Fruit fly (Drosophila melanogaster) whole organism, adult: Measurements from ENCODE around the gene Cks85A.

Source experiments
- CG11617 ChIP-seq: fragments of 200-800 bp; sonication (Bioruptor generic); optimal IDR thresholded peaks from 2 replicates; lab custom pipeline; 2017; ENCODE audit warnings: mild to moderate bottlenecking, missing biosample characterization, missing genetic modification reagents, missing genetic modification characterization
- CG12768 ChIP-seq: fragments of 200-800 bp; sonication (Bioruptor generic); optimal IDR thresholded peaks from 2 replicates; lab custom pipeline; 2017; ENCODE audit warnings: missing biosample characterization, missing genetic modification characterization, mild to moderate bottlenecking, moderate library complexity, missing genetic modification reagents
- CG14711 ChIP-seq: fragments of 200-800 bp; sonication (Bioruptor generic); optimal IDR thresholded peaks from 2 replicates; lab custom pipeline; 2018; ENCODE audit warnings: missing biosample characterization, mild to moderate bottlenecking, missing genetic modification characterization, moderate library complexity
- CG1620 ChIP-seq: fragments of 200-800 bp; sonication (Bioruptor generic); optimal IDR thresholded peaks from 2 replicates; lab custom pipeline; 2016; ENCODE audit warnings: missing biosample characterization, missing genetic modification characterization
- CG33017 ChIP-seq: fragments of 200-800 bp; sonication (Bioruptor generic); optimal IDR thresholded peaks from 2 replicates; lab custom pipeline; 2018; ENCODE audit warnings: missing biosample characterization, mild to moderate bottlenecking, missing genetic modification characterization, moderate library complexity
- CG5204 ChIP-seq: fragments of 200-800 bp; sonication (Bioruptor generic); optimal IDR thresholded peaks from 2 replicates; lab custom pipeline; 2016; ENCODE audit warnings: missing biosample characterization, missing genetic modification characterization
- CG7045 ChIP-seq: fragments of 200-800 bp; sonication (Bioruptor generic); optimal IDR thresholded peaks from 2 replicates; lab custom pipeline; 2017; ENCODE audit warnings: missing biosample characterization, mild to moderate bottlenecking, missing genetic modification characterization
- CG7101 ChIP-seq: fragments of 200-800 bp; sonication (Bioruptor generic); optimal IDR thresholded peaks from 2 replicates; lab custom pipeline; 2018; ENCODE audit warnings: missing biosample characterization, mild to moderate bottlenecking, missing genetic modification characterization, moderate library complexity
- Clk ChIP-seq: fragments of 200-800 bp; sonication (Bioruptor generic); optimal IDR thresholded peaks from 2 replicates; lab custom pipeline; 2017; ENCODE audit warnings: missing biosample characterization, missing genetic modification characterization
- Crg-1 ChIP-seq: fragments of 200-800 bp; sonication (Bioruptor generic); optimal IDR thresholded peaks from 2 replicates; lab custom pipeline; 2016; ENCODE audit warnings: missing biosample characterization, missing genetic modification characterization
- Hr96 ChIP-seq: fragments of 200-800 bp; sonication (Bioruptor generic); optimal IDR thresholded peaks from 2 replicates; lab custom pipeline; 2016; ENCODE audit warnings: missing biosample characterization, missing genetic modification characterization
- Mnt ChIP-seq: fragments of 200-800 bp; sonication (Bioruptor generic); optimal IDR thresholded peaks from 2 replicates; lab custom pipeline; 2016; ENCODE audit warnings: missing biosample characterization, mild to moderate bottlenecking, missing genetic modification characterization
- bab1 ChIP-seq: fragments of 200-800 bp; sonication (Bioruptor generic); optimal IDR thresholded peaks from 3 replicates; lab custom pipeline; 2019; ENCODE audit warnings: missing biosample characterization, mild to moderate bottlenecking, missing genetic modification characterization, moderate library complexity
- cic ChIP-seq: fragments of 200-800 bp; sonication (Bioruptor generic); optimal IDR thresholded peaks from 2 replicates; lab custom pipeline; 2017; ENCODE audit warnings: missing biosample characterization, mild to moderate bottlenecking, missing genetic modification characterization, moderate library complexity
- cnc ChIP-seq, 2 experiments: fragments of >200 bp; optimal IDR thresholded peaks; 2 replicates each; lab custom pipeline; 2017
- kay ChIP-seq: fragments of 200-800 bp; sonication (Bioruptor generic); peaks from one replicate; lab custom pipeline; 2016; ENCODE audit warnings: missing biosample characterization, missing genetic modification characterization, borderline replicate concordance
- ovo ChIP-seq: fragments of 200-800 bp; sonication (Bioruptor generic); optimal IDR thresholded peaks from 2 replicates; lab custom pipeline; 2016; ENCODE audit warnings: missing biosample characterization, missing genetic modification characterization
- pad ChIP-seq: fragments of 200-800 bp; sonication (Bioruptor generic); optimal IDR thresholded peaks from 3 replicates; lab custom pipeline; 2017; ENCODE audit warnings: missing biosample characterization, missing genetic modification characterization, mild to moderate bottlenecking, moderate library complexity, missing genetic modification reagents
- tj ChIP-seq: fragments of 200-800 bp; sonication (Bioruptor generic); optimal IDR thresholded peaks from 3 replicates; lab custom pipeline; 2017; ENCODE audit warnings: missing biosample characterization, mild to moderate bottlenecking, missing genetic modification characterization, moderate library complexity
- toe ChIP-seq: fragments of 200-800 bp; sonication (Bioruptor generic); optimal IDR thresholded peaks from 2 replicates; lab custom pipeline; 2016; ENCODE audit warnings: missing biosample characterization, missing genetic modification characterization

Gene Cks85A

dm6 chr3R:8746354-8746753 is 28.1 kb upstream of the Cks85A start:
- TF ChIP-seq Clk (GFP tag; lab: Kevin White, UChicago) (no peak), CG14711 (tag; lab: Kevin White, UChicago) (peak; percentile 54), CG5204 (peak; percentile 38), cnc (optimal IDR thresholded peaks at IDR 0.05; lab: Kevin White, UChicago) (no peak), bab1 (peak; percentile 73), CG7101 (tag; lab: Kevin White, UChicago) (peak; percentile 34), ovo (GFP tag; lab: Kevin White, UChicago) (peak; percentile 47), CG33017 (tag; lab: Kevin White, UChicago) (peak; percentile 63)

- TF ChIP-seq Crg-1 (no peak), CG12768 (GFP tag; lab: Kevin White, UChicago) (peak; percentile 22), toe (GFP tag; lab: Kevin White, UChicago) (no peak), CG1620 (GFP tag; lab: Kevin White, UChicago) (no peak), bab1 (peak; percentile 66), Mnt (peak; percentile 3), CG7101 (tag; lab: Kevin White, UChicago) (peak; percentile 22), tj (GFP tag; lab: Kevin White, UChicago) (no peak), CG5204 (no peak), Hr96 (GFP tag; lab: Kevin White, UChicago) (peak; percentile 20)
Measured at dm6 chr3R:8744198-8744597, 25.9 kb upstream of the Cks85A start.

- TF ChIP-seq CG7101 (tag; lab: Kevin White, UChicago) (no peak), CG1620 (GFP tag; lab: Kevin White, UChicago) (no peak), tj (GFP tag; lab: Kevin White, UChicago) (no peak), cnc (optimal IDR thresholded peaks at IDR 0.05; lab: Kevin White, UChicago) (no peak), ovo (GFP tag; lab: Kevin White, UChicago) (no peak), pad (GFP tag; lab: Kevin White, UChicago) (no peak), Crg-1 (no peak), Clk (GFP tag; lab: Kevin White, UChicago) (no peak), CG14711 (tag; lab: Kevin White, UChicago) (no peak), Mnt (no peak), CG11617 (GFP tag; lab: Kevin White, UChicago) (no peak), bab1 (no peak), CG33017 (tag; lab: Kevin White, UChicago) (no peak), kay (no peak), toe (GFP tag; lab: Kevin White, UChicago) (no peak), CG5204 (no peak), CG12768 (GFP tag; lab: Kevin White, UChicago) (no peak)
Measured at dm6 chr3R:8742661-8743060, 24.4 kb upstream of the Cks85A start.

- TF ChIP-seq Hr96 (GFP tag; lab: Kevin White, UChicago) (no peak), ovo (GFP tag; lab: Kevin White, UChicago) (no peak), CG12768 (GFP tag; lab: Kevin White, UChicago) (no peak), pad (GFP tag; lab: Kevin White, UChicago) (no peak), CG33017 (tag; lab: Kevin White, UChicago) (no peak), kay (no peak), CG1620 (GFP tag; lab: Kevin White, UChicago) (no peak), Crg-1 (no peak), CG14711 (tag; lab: Kevin White, UChicago) (no peak), cic (GFP tag; lab: Kevin White, UChicago) (no peak), CG5204 (no peak), tj (GFP tag; lab: Kevin White, UChicago) (no peak), toe (GFP tag; lab: Kevin White, UChicago) (no peak), Clk (GFP tag; lab: Kevin White, UChicago) (no peak), CG7101 (tag; lab: Kevin White, UChicago) (no peak), bab1 (no peak), Mnt (no peak), CG11617 (GFP tag; lab: Kevin White, UChicago) (no peak), cnc (optimal IDR thresholded peaks at IDR 0.05; lab: Kevin White, UChicago) (no peak)
Measured at dm6 chr3R:8741941-8742340, 23.7 kb upstream of the Cks85A start.

- TF ChIP-seq tj (GFP tag; lab: Kevin White, UChicago) (no peak), CG11617 (GFP tag; lab: Kevin White, UChicago) (no peak), CG14711 (tag; lab: Kevin White, UChicago) (no peak), bab1 (no peak), toe (GFP tag; lab: Kevin White, UChicago) (no peak), Hr96 (GFP tag; lab: Kevin White, UChicago) (no peak), kay (no peak), pad (GFP tag; lab: Kevin White, UChicago) (no peak), CG33017 (tag; lab: Kevin White, UChicago) (no peak), ovo (GFP tag; lab: Kevin White, UChicago) (no peak), CG5204 (no peak), Clk (GFP tag; lab: Kevin White, UChicago) (no peak), Crg-1 (no peak)
Measured at dm6 chr3R:8741248-8741647, 23.0 kb upstream of the Cks85A start.

dm6 chr3R:8740118-8740517 is 21.9 kb upstream of the Cks85A start:
- TF ChIP-seq toe (GFP tag; lab: Kevin White, UChicago) (no peak), kay (peak; percentile 55)

dm6 chr3R:8739161-8739783 is 21.0 kb upstream of the Cks85A start:
- no peak for TF ChIP-seq ovo (GFP tag; lab: Kevin White, UChicago)
- TF ChIP-seq Clk (GFP tag; lab: Kevin White, UChicago): no peak
- no peak for TF ChIP-seq tj (GFP tag; lab: Kevin White, UChicago)
- no peak for TF ChIP-seq toe (GFP tag; lab: Kevin White, UChicago)
- no peak for TF ChIP-seq Crg-1
- no peak for TF ChIP-seq kay
- no peak for TF ChIP-seq CG33017 (tag; lab: Kevin White, UChicago)
- TF ChIP-seq CG11617 (GFP tag; lab: Kevin White, UChicago): no peak
- no peak for TF ChIP-seq Mnt
- no peak for TF ChIP-seq cnc (optimal IDR thresholded peaks at IDR 0.05; lab: Kevin White, UChicago)
- TF ChIP-seq CG7045 (GFP tag; lab: Kevin White, UChicago): no peak
- no peak for TF ChIP-seq Hr96 (GFP tag; lab: Kevin White, UChicago)
- no peak for TF ChIP-seq bab1
- TF ChIP-seq CG1620 (GFP tag; lab: Kevin White, UChicago): no peak
- no peak for TF ChIP-seq CG12768 (GFP tag; lab: Kevin White, UChicago)
- no peak for TF ChIP-seq pad (GFP tag; lab: Kevin White, UChicago)
- no peak for TF ChIP-seq CG7101 (tag; lab: Kevin White, UChicago)
- TF ChIP-seq CG14711 (tag; lab: Kevin White, UChicago): no peak
- no peak for TF ChIP-seq cic (GFP tag; lab: Kevin White, UChicago)
- no peak for TF ChIP-seq CG5204
